Worm (Caenorhabditis elegans): ENCODE measurements around the gene srw-3.

- no peak for TF ChIP-seq zip-8 (tag; optimal IDR thresholded peaks at IDR 0.05)
- no peak for TF ChIP-seq M03D4.4 (tag; optimal IDR thresholded peaks at IDR 0.05)
- TF ChIP-seq unc-39 (tag; optimal IDR thresholded peaks at IDR 0.05) = no peak
- TF ChIP-seq lin-13 (tag; optimal IDR thresholded peaks at IDR 0.05) = no peak
- no peak for TF ChIP-seq mep-1 (tag; optimal IDR thresholded peaks at IDR 0.05)
- TF ChIP-seq snpc-4 (tag; optimal IDR thresholded peaks at IDR 0.05) = no peak
- no peak for TF ChIP-seq ztf-11 (tag; optimal IDR thresholded peaks at IDR 0.05)
- no peak for TF ChIP-seq hlh-1 (tag; optimal IDR thresholded peaks at IDR 0.05)
Observed at ce11 chrV:7726927-7727326, 21.5 kb downstream of the srw-3 start.
